Worm (Caenorhabditis elegans) whole organism, L1 larva: ENCODE data around the gene Y73B6BL.22.

Experiments
- C16A3.4 ChIP-seq: fragments of 150-350 bp; optimal IDR thresholded peaks from 2 replicates; lab custom pipeline; 2014; ENCODE audit warnings: missing biosample characterization, missing genetic modification characterization
- alr-1 ChIP-seq: fragments of 200-800 bp; sonication (Bioruptor generic); optimal IDR thresholded peaks from 2 replicates; lab custom pipeline; 2018; ENCODE audit warnings: borderline replicate concordance, mild to moderate bottlenecking, missing genetic modification characterization, missing compliant biosample characterization
- ama-1 ChIP-seq: fragments of 150-350 bp; optimal IDR thresholded peaks from 2 replicates; lab custom pipeline; 2014
- blmp-1 ChIP-seq: fragments of 150-350 bp; optimal IDR thresholded peaks from 2 replicates; lab custom pipeline; 2014; ENCODE audit warnings: missing biosample characterization, missing genetic modification characterization
- ceh-63 ChIP-seq: fragments of 200-800 bp; sonication (Bioruptor generic); optimal IDR thresholded peaks from 2 replicates; lab custom pipeline; 2018; ENCODE audit warnings: mild to moderate bottlenecking, missing genetic modification characterization, missing compliant biosample characterization
- ceh-8 ChIP-seq: fragments of 200-800 bp; sonication (Bioruptor generic); optimal IDR thresholded peaks from 2 replicates; lab custom pipeline; 2018; ENCODE audit warnings: mild to moderate bottlenecking, missing genetic modification characterization, moderate library complexity, missing compliant biosample characterization
- ceh-88 ChIP-seq: fragments of 200-800 bp; sonication (Bioruptor generic); IDR thresholded peaks from 2 replicates; pipeline ENCODE4 v1.3.6; 2022; ENCODE audit warnings: missing genetic modification characterization, missing compliant biosample characterization
- ceh-90 ChIP-seq: sonication (generic microtip); optimal IDR thresholded peaks from 2 replicates; lab custom pipeline; 2016; ENCODE audit warnings: missing genetic modification characterization, missing compliant biosample characterization
- ces-1 ChIP-seq: fragments of 150-350 bp; optimal IDR thresholded peaks from 2 replicates; lab custom pipeline; 2014; ENCODE audit warnings: missing biosample characterization, missing genetic modification reagents, missing genetic modification characterization
- dpl-1 ChIP-seq, 3 experiments: fragments of 150-350 bp in 2 of 3; sonication (generic microtip) in 1 of 3; optimal IDR thresholded peaks; 2 replicates each; lab custom pipeline; 2014 to 2017; ENCODE audit warnings: missing biosample characterization in 3 of 3, missing genetic modification characterization in 3 of 3, missing genetic modification reagents in 3 of 3
- efl-1 ChIP-seq, 4 experiments: fragments of 150-350 bp; optimal IDR thresholded peaks in 3 of 4; peaks in 1 of 4; 1 replicate in 1 of 4; 2 replicates in 3 of 4; lab custom pipeline; 2014; ENCODE audit warnings: missing biosample characterization in 2 of 4, missing genetic modification characterization in 2 of 4, missing genetic modification reagents in 2 of 4
- elt-3 ChIP-seq, 6 experiments: fragments of 150-350 bp in 1 of 6; sonication (generic microtip); optimal IDR thresholded peaks; 2 replicates each; lab custom pipeline; 2017 to 2018; ENCODE audit warnings: missing biosample characterization in 6 of 6, missing genetic modification characterization in 6 of 6, inconsistent platforms in 1 of 6
- ets-5 ChIP-seq: fragments of 200-800 bp; sonication (Bioruptor generic); IDR thresholded peaks from 2 replicates; pipeline ENCODE4 v1.3.6; 2022; ENCODE audit warnings: missing genetic modification characterization, missing compliant biosample characterization
- fkh-10 ChIP-seq: sonication (generic microtip); optimal IDR thresholded peaks from 2 replicates; lab custom pipeline; 2017; ENCODE audit warnings: missing biosample characterization, missing genetic modification reagents, missing genetic modification characterization
- fos-1 ChIP-seq: fragments of 150-350 bp; optimal IDR thresholded peaks from 2 replicates; lab custom pipeline; 2014; ENCODE audit warnings: missing biosample characterization, missing genetic modification characterization
- grh-1 ChIP-seq: fragments of 200-800 bp; sonication (Bioruptor generic); IDR thresholded peaks from 2 replicates; pipeline ENCODE4 v1.3.6; 2022; ENCODE audit warnings: missing genetic modification reagents, missing genetic modification characterization, missing compliant biosample characterization
- hlh-17 ChIP-seq: fragments of 200-800 bp; sonication (Bioruptor generic); optimal IDR thresholded peaks from 2 replicates; lab custom pipeline; 2018; ENCODE audit warnings: missing genetic modification characterization, mild to moderate bottlenecking, missing compliant biosample characterization, moderate library complexity, borderline replicate concordance
- hpl-2 ChIP-seq: fragments of 150-350 bp; optimal IDR thresholded peaks from 2 replicates; lab custom pipeline; 2014; ENCODE audit warnings: missing biosample characterization, missing genetic modification reagents, missing genetic modification characterization
- isw-1 ChIP-seq: fragments of 200-800 bp; sonication (Bioruptor generic); IDR thresholded peaks from 2 replicates; pipeline ENCODE4 v1.3.6; 2022; ENCODE audit warnings: missing genetic modification characterization, missing compliant biosample characterization
- jun-1 ChIP-seq: fragments of 150-350 bp; optimal IDR thresholded peaks from 2 replicates; lab custom pipeline; 2014; ENCODE audit warnings: missing biosample characterization, missing genetic modification reagents, missing genetic modification characterization
- lin-15B ChIP-seq: fragments of 150-350 bp; sonication (generic microtip); optimal IDR thresholded peaks from 3 replicates; lab custom pipeline; 2014; ENCODE audit warnings: missing biosample characterization, missing genetic modification characterization
- lin-35 ChIP-seq, 2 experiments: fragments of 150-350 bp; optimal IDR thresholded peaks; 2 replicates each; lab custom pipeline; 2014; ENCODE audit warnings: missing biosample characterization in 2 of 2, missing genetic modification characterization in 2 of 2, missing genetic modification reagents in 2 of 2
- lin-39 ChIP-seq: fragments of 150-350 bp; optimal IDR thresholded peaks from 2 replicates; lab custom pipeline; 2014; ENCODE audit warnings: missing biosample characterization, missing genetic modification reagents, missing genetic modification characterization
- mdl-1 ChIP-seq, 2 experiments: fragments of 150-350 bp; optimal IDR thresholded peaks; 2 replicates each; lab custom pipeline; 2014 to 2017; ENCODE audit warnings: missing biosample characterization in 2 of 2, missing genetic modification characterization in 2 of 2, inconsistent platforms in 1 of 2
- mef-2 ChIP-seq: fragments of 150-350 bp; optimal IDR thresholded peaks from 2 replicates; lab custom pipeline; 2014; ENCODE audit warnings: missing biosample characterization, missing genetic modification characterization
- nhr-12 ChIP-seq: sonication (generic microtip); optimal IDR thresholded peaks from 2 replicates; lab custom pipeline; 2017; ENCODE audit warnings: missing biosample characterization, missing genetic modification characterization
- nhr-20 ChIP-seq: sonication (generic microtip); optimal IDR thresholded peaks from 2 replicates; lab custom pipeline; 2016; ENCODE audit warnings: mild to moderate bottlenecking, missing genetic modification characterization, missing compliant biosample characterization
- nhr-47 ChIP-seq: sonication (generic microtip); optimal IDR thresholded peaks from 2 replicates; lab custom pipeline; 2016; ENCODE audit warnings: mild to moderate bottlenecking, missing genetic modification characterization, moderate library complexity, missing compliant biosample characterization
- nhr-71 ChIP-seq: sonication (generic microtip); optimal IDR thresholded peaks from 2 replicates; lab custom pipeline; 2016; ENCODE audit warnings: mild to moderate bottlenecking, missing genetic modification characterization, moderate library complexity, missing compliant biosample characterization
- nhr-77 ChIP-seq: fragments of 150-350 bp; optimal IDR thresholded peaks from 2 replicates; lab custom pipeline; 2014; ENCODE audit warnings: missing biosample characterization, missing genetic modification characterization
- nhr-85 ChIP-seq: sonication (generic microtip); peaks from one replicate; lab custom pipeline; 2016; ENCODE audit warnings: missing genetic modification characterization, inconsistent platforms, missing compliant biosample characterization
- nhr-90 ChIP-seq: sonication (generic microtip); optimal IDR thresholded peaks from 2 replicates; lab custom pipeline; 2016; ENCODE audit warnings: mild to moderate bottlenecking, missing genetic modification characterization, missing compliant biosample characterization; ENCODE audit not compliant: poor library complexity
- pax-3 ChIP-seq: fragments of 200-800 bp; sonication (Bioruptor generic); optimal IDR thresholded peaks from 2 replicates; lab custom pipeline; 2018; ENCODE audit warnings: mild to moderate bottlenecking, missing genetic modification characterization, moderate library complexity, missing compliant biosample characterization
- pqm-1 ChIP-seq: sonication (generic microtip); optimal IDR thresholded peaks from 3 replicates; lab custom pipeline; 2017; ENCODE audit warnings: missing biosample characterization, missing genetic modification characterization
- rnt-1 ChIP-seq: sonication (generic microtip); optimal IDR thresholded peaks from 2 replicates; lab custom pipeline; 2016; ENCODE audit warnings: mild to moderate bottlenecking, missing genetic modification characterization, moderate library complexity, missing compliant biosample characterization
- sptf-1 ChIP-seq: fragments of 150-350 bp; optimal IDR thresholded peaks from 2 replicates; lab custom pipeline; 2014; ENCODE audit warnings: missing biosample characterization, missing genetic modification characterization
- tbx-2 ChIP-seq: sonication (generic microtip); optimal IDR thresholded peaks from 2 replicates; lab custom pipeline; 2016; ENCODE audit warnings: missing genetic modification characterization, missing compliant biosample characterization
- unc-130 ChIP-seq: fragments of 150-350 bp; optimal IDR thresholded peaks from 2 replicates; lab custom pipeline; 2017; ENCODE audit warnings: missing biosample characterization, missing genetic modification characterization, inconsistent platforms
- unc-62 ChIP-seq: fragments of 150-350 bp; optimal IDR thresholded peaks from 2 replicates; lab custom pipeline; 2014; ENCODE audit warnings: missing biosample characterization, missing genetic modification reagents, missing genetic modification characterization
- unc-86 ChIP-seq: sonication (generic microtip); optimal IDR thresholded peaks from 2 replicates; lab custom pipeline; 2016; ENCODE audit warnings: missing genetic modification characterization, missing compliant biosample characterization
- xbp-1 ChIP-seq: sonication (generic microtip); optimal IDR thresholded peaks from 2 replicates; lab custom pipeline; 2016; ENCODE audit warnings: missing genetic modification characterization, missing compliant biosample characterization
- zag-1 ChIP-seq: fragments of 150-350 bp; optimal IDR thresholded peaks from 2 replicates; lab custom pipeline; 2014; ENCODE audit warnings: missing biosample characterization, missing genetic modification characterization
- zip-4 ChIP-seq: fragments of 200-800 bp; sonication (Bioruptor generic); optimal IDR thresholded peaks from 2 replicates; lab custom pipeline; 2018; ENCODE audit warnings: mild to moderate bottlenecking, missing genetic modification characterization, moderate library complexity, missing compliant biosample characterization

Gene Y73B6BL.22

ce11 chrIV:6383970-6384369 is 32.5 kb downstream of the Y73B6BL.22 start, which contains the start of gene shl-1:
TSS of gene shl-1 (minus strand) at chrIV:6384070.
- TF ChIP-seq zag-1 (tag; lab: Kevin White, UChicago) (no peak), lin-15B (tag; lab: Kevin White, UChicago) (no peak), nhr-12 (tag; lab: Kevin White, UChicago) (no peak), hpl-2 (GFP tag; lab: Kevin White, UChicago) (no peak), unc-62 (no peak), unc-130 (tag; lab: Kevin White, UChicago) (no peak), ceh-8 (no peak), hlh-17 (GFP tag; lab: Kevin White, UChicago) (no peak), nhr-90 (tag; lab: Kevin White, UChicago) (no peak), zip-4 (GFP tag; lab: Kevin White, UChicago) (no peak), lin-35 (GFP tag; optimal IDR thresholded peaks at IDR 0.05; lab: Kevin White, UChicago) (no peak), efl-1 (optimal IDR thresholded peaks at IDR 0.05; lab: Kevin White, UChicago) (no peak), efl-1 (GFP tag; optimal IDR thresholded peaks at IDR 0.05 in 1 of 2; lab: Kevin White, UChicago) (no peak), ces-1 (GFP tag; lab: Kevin White, UChicago) (no peak), dpl-1 (GFP tag; optimal IDR thresholded peaks at IDR 0.05; lab: Kevin White, UChicago) (no peak), alr-1 (tag; lab: Kevin White, UChicago) (no peak), blmp-1 (tag; lab: Kevin White, UChicago) (no peak), ets-5 (no peak), ceh-90 (tag; lab: Kevin White, UChicago) (no peak)

DNA sequence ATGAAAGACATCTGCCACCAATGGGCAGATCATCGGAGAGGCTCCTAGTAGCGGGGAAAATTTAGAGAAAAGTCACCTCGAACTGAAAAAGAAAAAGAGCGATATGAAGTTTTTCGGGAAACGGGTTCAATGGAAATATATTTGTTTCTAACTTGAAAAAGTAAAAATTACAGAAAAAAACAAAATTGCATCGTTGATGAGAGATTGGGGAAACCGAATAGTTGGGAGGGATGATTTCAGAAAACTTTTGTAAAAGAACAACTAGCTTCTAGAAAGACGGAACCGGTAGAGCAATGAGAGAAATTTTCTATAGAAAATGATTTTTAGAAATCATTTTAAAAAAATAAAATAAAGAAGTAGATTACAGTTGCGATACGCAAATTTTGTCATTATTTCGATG is 38.1 kb downstream of the Y73B6BL.22 start:
- TF ChIP-seq sptf-1, result no peak
- no peak for TF ChIP-seq nhr-47 (tag; lab: Kevin White, UChicago)
- TF ChIP-seq ceh-8, result no peak
- no peak for TF ChIP-seq ceh-63
- no peak for TF ChIP-seq lin-15B (tag; lab: Kevin White, UChicago)
- no peak for TF ChIP-seq ceh-88 (GFP tag; lab: Robert Waterston, UW)
- TF ChIP-seq nhr-71 (tag; lab: Kevin White, UChicago), result no peak
- no peak for TF ChIP-seq rnt-1 (tag; lab: Kevin White, UChicago)
- no peak for TF ChIP-seq fos-1 (tag; lab: Kevin White, UChicago)
- no peak for TF ChIP-seq grh-1 (GFP tag; lab: Robert Waterston, UW)
- no peak for TF ChIP-seq nhr-20 (tag; lab: Kevin White, UChicago)

ce11 chrIV:6377335-6378069 is 39.0 kb downstream of the Y73B6BL.22 start:
- TF ChIP-seq ceh-8 (no peak), fkh-10 (GFP tag; lab: Kevin White, UChicago) (no peak), elt-3 (tag; optimal IDR thresholded peaks at IDR 0.05; lab: Kevin White, UChicago) (no peak)
- TF ChIP-seq, all 84 proteins: peak for 0

ce11 chrIV:6376473-6377115 is 39.9 kb downstream of the Y73B6BL.22 start, which contains the start of the genes hrpf-2 and bli-6:
TSS of gene hrpf-2 (minus strand) at chrIV:6376523.
TSS of gene bli-6 (plus strand) at chrIV:6377065.
- TF ChIP-seq ceh-88 (GFP tag; lab: Robert Waterston, UW), result no peak
- TF ChIP-seq blmp-1 (tag; lab: Kevin White, UChicago), result no peak
- TF ChIP-seq nhr-90 (tag; lab: Kevin White, UChicago), result peak; percentile 63
- TF ChIP-seq lin-15B (tag; lab: Kevin White, UChicago), result peak; percentile 93
- TF ChIP-seq dpl-1 (GFP tag; optimal IDR thresholded peaks at IDR 0.05; lab: Kevin White, UChicago), result peak; percentile 79 to 87 (median 86)
- no peak for TF ChIP-seq mef-2 (tag; lab: Kevin White, UChicago)
- peak in 1 of 2 experiments; percentile 54 for TF ChIP-seq mdl-1 (tag; optimal IDR thresholded peaks at IDR 0.05; lab: Kevin White, UChicago)
- TF ChIP-seq unc-62, result no peak
- no peak for TF ChIP-seq pax-3 (tag; lab: Kevin White, UChicago)
- peak; percentile 61 for TF ChIP-seq isw-1 (GFP tag; lab: Robert Waterston, UW)
- peak; percentile 76 for TF ChIP-seq tbx-2 (tag; lab: Kevin White, UChicago)
- peak; percentile 84 for TF ChIP-seq C16A3.4 (tag; lab: Kevin White, UChicago)
- TF ChIP-seq nhr-77 (tag; lab: Kevin White, UChicago), result peak; percentile 58
- peak; percentile 74 for TF ChIP-seq xbp-1 (tag; lab: Kevin White, UChicago)
- TF ChIP-seq nhr-47 (tag; lab: Kevin White, UChicago), result peak; percentile 85
- peak; percentile 86 for TF ChIP-seq nhr-85 (tag; lab: Kevin White, UChicago)
- no peak for TF ChIP-seq ama-1
- TF ChIP-seq lin-39 (tag; lab: Kevin White, UChicago), result peak; percentile 30
- no peak for TF ChIP-seq pqm-1
- peak; percentile 39 for TF ChIP-seq jun-1 (tag; lab: Kevin White, UChicago)
- peak; percentile 89 for TF ChIP-seq nhr-71 (tag; lab: Kevin White, UChicago)
- peak; percentile 77 for TF ChIP-seq unc-86
